Worm (Caenorhabditis elegans) whole organism, L4/young adult: ENCODE results near the gene C09G9.5.
A peak's percentile ranks its signal among the peaks of the same experiment; 100 is the strongest.

Source experiments
- W03F9.2 ChIP-seq: fragments of 150-350 bp; optimal IDR thresholded peaks from 2 replicates; lab custom pipeline; 2014; ENCODE audit warnings: missing biosample characterization, missing genetic modification characterization
- dao-5 ChIP-seq: sonication (generic microtip); optimal IDR thresholded peaks from 2 replicates; lab custom pipeline; 2016; ENCODE audit warnings: missing genotype, missing genetic modification characterization, moderate library complexity, missing compliant biosample characterization
- him-1 ChIP-seq: sonication (generic microtip); optimal IDR thresholded peaks from 2 replicates; lab custom pipeline; 2016; ENCODE audit warnings: missing genotype, missing genetic modification reagents, missing genetic modification characterization, missing compliant biosample characterization

DNA sequence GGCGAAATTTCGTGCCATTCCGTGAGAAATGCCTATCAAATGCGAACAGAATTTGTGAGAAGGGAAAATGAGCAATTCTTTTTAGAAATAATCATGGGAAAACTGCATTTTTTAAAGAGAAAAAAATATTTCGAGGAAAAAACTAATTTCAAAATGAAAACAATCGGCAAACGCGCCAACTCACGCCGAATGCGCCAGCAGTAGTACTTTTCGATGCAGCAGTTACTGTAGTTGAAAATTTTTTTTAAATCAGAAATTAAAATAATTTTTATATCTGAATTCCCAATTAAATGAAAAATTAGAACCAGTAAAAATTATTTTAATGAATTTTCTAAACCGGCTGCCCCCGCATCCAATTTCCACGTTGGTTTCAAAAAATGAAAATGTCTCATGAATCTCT is 37.1 kb downstream of the C09G9.5 start:
- no peak for TF ChIP-seq him-1
- TF ChIP-seq W03F9.2 (tag; lab: Kevin White, UChicago) = peak; percentile 60
- no peak for TF ChIP-seq dao-5
